Worm (Caenorhabditis elegans) whole organism, young adult: Measurements from ENCODE around the gene C03E10.3.

Experiments used
- B0336.3 ChIP-seq: fragments of 200-800 bp; sonication (Bioruptor generic); IDR thresholded peaks from 2 replicates; pipeline ENCODE4 v1.3.6; 2022; ENCODE audit warnings: missing genetic modification characterization, missing compliant biosample characterization
- C06A6.2 ChIP-seq: fragments of 200-800 bp; sonication (Bioruptor generic); conservative IDR thresholded peaks from 2 replicates; pipeline ENCODE4 v1.3.6; 2022; ENCODE audit warnings: missing genetic modification characterization, missing compliant biosample characterization
- C17E4.6 ChIP-seq: fragments of 200-800 bp; sonication (Bioruptor generic); IDR thresholded peaks from 2 replicates; pipeline ENCODE4 v1.3.6; 2022; ENCODE audit warnings: missing genetic modification reagents, missing genetic modification characterization, missing compliant biosample characterization
- F10E7.11 ChIP-seq: sonication (generic microtip); optimal IDR thresholded peaks from 2 replicates; lab custom pipeline; 2017; ENCODE audit warnings: mild to moderate bottlenecking, missing genetic modification characterization, moderate library complexity, missing compliant biosample characterization
- F57C9.4 ChIP-seq: sonication (generic microtip); optimal IDR thresholded peaks from 2 replicates; lab custom pipeline; 2017; ENCODE audit warnings: mild to moderate bottlenecking, missing genetic modification characterization, missing compliant biosample characterization
- K11D2.4 ChIP-seq: fragments of 200-800 bp; sonication (Bioruptor generic); IDR thresholded peaks from 2 replicates; pipeline ENCODE4 v1.3.6; 2022; ENCODE audit warnings: missing genetic modification reagents, missing genetic modification characterization, missing compliant biosample characterization
- ZK185.1 ChIP-seq: sonication (generic microtip); optimal IDR thresholded peaks from 2 replicates; lab custom pipeline; 2016; ENCODE audit warnings: mild to moderate bottlenecking, missing genetic modification characterization, missing compliant biosample characterization; ENCODE audit not compliant: poor library complexity, severe bottlenecking
- aptf-2 ChIP-seq: fragments of 200-800 bp; sonication (Bioruptor generic); conservative IDR thresholded peaks from 2 replicates; pipeline ENCODE4 v1.3.6; 2022; ENCODE audit warnings: missing genetic modification reagents, missing genetic modification characterization, missing compliant biosample characterization
- bed-1 ChIP-seq: fragments of 200-800 bp; sonication (Bioruptor generic); IDR thresholded peaks from 2 replicates; pipeline ENCODE4 v1.3.6; 2022; ENCODE audit warnings: missing genetic modification reagents, missing genetic modification characterization, missing compliant biosample characterization
- bed-2 ChIP-seq: fragments of 200-800 bp; sonication (Bioruptor generic); IDR thresholded peaks from 2 replicates; pipeline ENCODE4 v1.3.6; 2022; ENCODE audit warnings: missing genetic modification reagents, missing genetic modification characterization, missing compliant biosample characterization
- cebp-1 ChIP-seq, 2 experiments: fragments of 200-800 bp in 1 of 2; sonication (Bioruptor generic) in 1 of 2; sonication (generic microtip) in 1 of 2; IDR thresholded peaks in 1 of 2; optimal IDR thresholded peaks in 1 of 2; 2 replicates each; pipeline versions ENCODE4 v1.3.6 to Lab custom; 2017 to 2022; ENCODE audit warnings: missing compliant biosample characterization in 2 of 2, missing genetic modification characterization in 2 of 2, mild to moderate bottlenecking in 1 of 2, missing genetic modification reagents in 1 of 2, moderate library complexity in 1 of 2
- ceh-100 ChIP-seq: fragments of 200-800 bp; sonication (Bioruptor generic); IDR thresholded peaks from 2 replicates; pipeline ENCODE4 v1.3.6; 2022; ENCODE audit warnings: missing genetic modification reagents, missing genetic modification characterization, missing compliant biosample characterization
- ceh-58 ChIP-seq: fragments of 200-800 bp; sonication (Bioruptor generic); IDR thresholded peaks from 2 replicates; pipeline ENCODE4 v1.3.6; 2022; ENCODE audit warnings: missing genetic modification characterization, missing compliant biosample characterization
- dox-1 ChIP-seq: fragments of 200-800 bp; sonication (Bioruptor generic); IDR thresholded peaks from 2 replicates; pipeline ENCODE4 v1.3.6; 2022; ENCODE audit warnings: missing genetic modification reagents, missing genetic modification characterization, missing compliant biosample characterization
- efl-1 ChIP-seq: fragments of 150-350 bp; optimal IDR thresholded peaks from 2 replicates; lab custom pipeline; 2014; ENCODE audit warnings: missing biosample characterization, missing genetic modification reagents, missing genetic modification characterization
- egl-44 ChIP-seq: fragments of 200-800 bp; sonication (Bioruptor generic); IDR thresholded peaks from 2 replicates; pipeline ENCODE4 v1.3.6; 2022; ENCODE audit warnings: missing genetic modification reagents, missing genetic modification characterization, missing compliant biosample characterization
- egrh-3 ChIP-seq: fragments of 200-800 bp; sonication (Bioruptor generic); IDR thresholded peaks from 2 replicates; pipeline ENCODE4 v1.3.6; 2022; ENCODE audit warnings: missing genetic modification reagents, missing genetic modification characterization, missing compliant biosample characterization
- ets-4 ChIP-seq: fragments of 200-800 bp; sonication (Bioruptor generic); optimal IDR thresholded peaks from 2 replicates; lab custom pipeline; 2018; ENCODE audit warnings: mild to moderate bottlenecking, missing genetic modification characterization, missing compliant biosample characterization
- fkh-3 ChIP-seq: sonication (generic microtip); optimal IDR thresholded peaks from 2 replicates; lab custom pipeline; 2016; ENCODE audit warnings: mild to moderate bottlenecking, missing genetic modification characterization, missing compliant biosample characterization
- hlh-26 ChIP-seq: fragments of 200-800 bp; sonication (Bioruptor generic); conservative IDR thresholded peaks from 2 replicates; pipeline ENCODE4 v1.3.6; 2022; ENCODE audit warnings: missing genetic modification reagents, missing genetic modification characterization, missing compliant biosample characterization
- hmg-20 ChIP-seq: fragments of 200-800 bp; sonication (Bioruptor generic); IDR thresholded peaks from 2 replicates; pipeline ENCODE4 v1.3.6; 2022; ENCODE audit warnings: missing genetic modification reagents, missing genetic modification characterization, missing compliant biosample characterization
- hsf-1 ChIP-seq: fragments of 200-800 bp; sonication (Bioruptor generic); IDR thresholded peaks from 2 replicates; pipeline ENCODE4 v1.3.6; 2022; ENCODE audit warnings: missing genetic modification reagents, missing genetic modification characterization, missing compliant biosample characterization
- let-526 ChIP-seq: fragments of 200-800 bp; sonication (Bioruptor generic); IDR thresholded peaks from 2 replicates; pipeline ENCODE4 v1.3.6; 2022; ENCODE audit warnings: missing genetic modification reagents, missing genetic modification characterization, missing compliant biosample characterization
- let-607 ChIP-seq, 2 experiments: fragments of 200-800 bp in 1 of 2; sonication (Bioruptor generic) in 1 of 2; sonication (generic microtip) in 1 of 2; optimal IDR thresholded peaks; 2 replicates each; lab custom pipeline; 2016 to 2018; ENCODE audit warnings: mild to moderate bottlenecking in 2 of 2, missing compliant biosample characterization in 2 of 2, missing genetic modification characterization in 2 of 2, moderate library complexity in 2 of 2, missing genotype in 1 of 2
- lin-35 ChIP-seq, 3 experiments: fragments of 150-350 bp in 2 of 3; sonication (generic microtip) in 1 of 3; optimal IDR thresholded peaks; 2 replicates each; lab custom pipeline; 2014 to 2018; ENCODE audit warnings: missing biosample characterization in 3 of 3, missing genetic modification characterization in 3 of 3, missing genetic modification reagents in 3 of 3
- lin-54 ChIP-seq: fragments of 200-800 bp; sonication (Bioruptor generic); optimal IDR thresholded peaks from 2 replicates; lab custom pipeline; 2018; ENCODE audit warnings: mild to moderate bottlenecking, missing genetic modification characterization, missing compliant biosample characterization
- lsl-1 ChIP-seq: fragments of 200-800 bp; sonication (Bioruptor generic); optimal IDR thresholded peaks from 2 replicates; lab custom pipeline; 2018; ENCODE audit warnings: mild to moderate bottlenecking, missing genetic modification characterization, moderate library complexity, missing compliant biosample characterization
- mcd-1 ChIP-seq: fragments of 200-800 bp; sonication (Bioruptor generic); IDR thresholded peaks from 2 replicates; pipeline ENCODE4 v1.3.6; 2022; ENCODE audit warnings: missing genetic modification reagents, missing genetic modification characterization, missing compliant biosample characterization
- mel-28 ChIP-seq: sonication (generic microtip); optimal IDR thresholded peaks from 2 replicates; lab custom pipeline; 2016; ENCODE audit warnings: borderline replicate concordance, mild to moderate bottlenecking, missing genetic modification characterization, missing compliant biosample characterization
- nhr-27 ChIP-seq: fragments of 200-800 bp; sonication (Bioruptor generic); optimal IDR thresholded peaks from 2 replicates; lab custom pipeline; 2018; ENCODE audit warnings: mild to moderate bottlenecking, missing genetic modification characterization, moderate library complexity, missing compliant biosample characterization
- pbrm-1 ChIP-seq: fragments of 200-800 bp; sonication (Bioruptor generic); IDR thresholded peaks from 2 replicates; pipeline ENCODE4 v1.3.6; 2022; ENCODE audit warnings: missing genetic modification reagents, missing genetic modification characterization, missing compliant biosample characterization
- snpc-3.4 ChIP-seq: sonication (generic microtip); optimal IDR thresholded peaks from 2 replicates; lab custom pipeline; 2017; ENCODE audit warnings: missing genetic modification characterization, mild to moderate bottlenecking, missing compliant biosample characterization, antibody characterized with exemption, moderate library complexity, missing genotype, missing genetic modification reagents
- snpc-4 ChIP-seq, 5 experiments: fragments of 150-350 bp in 1 of 5; sonication (generic microtip) in 4 of 5; optimal IDR thresholded peaks; 2 replicates each; lab custom pipeline; 2014 to 2018; ENCODE audit warnings: missing genetic modification characterization in 5 of 5, missing biosample characterization in 3 of 5, antibody characterized with exemption in 2 of 5, mild to moderate bottlenecking in 2 of 5, missing compliant biosample characterization in 2 of 5, missing genotype in 2 of 5, moderate library complexity in 2 of 5, missing genetic modification reagents in 1 of 5
- tbp1 ChIP-seq: fragments of 200-800 bp; sonication (Bioruptor generic); optimal IDR thresholded peaks from 2 replicates; lab custom pipeline; 2018; ENCODE audit warnings: mild to moderate bottlenecking, missing genetic modification characterization, missing compliant biosample characterization
- tlf-1 ChIP-seq: fragments of 200-800 bp; sonication (Bioruptor generic); optimal IDR thresholded peaks from 2 replicates; lab custom pipeline; 2018; ENCODE audit warnings: mild to moderate bottlenecking, missing genetic modification characterization, missing compliant biosample characterization
- unc-130 ChIP-seq: sonication (generic microtip); optimal IDR thresholded peaks from 2 replicates; lab custom pipeline; 2016; ENCODE audit warnings: missing genetic modification reagents, missing genetic modification characterization, missing compliant biosample characterization
- xnd-1 ChIP-seq: sonication (generic microtip); optimal IDR thresholded peaks from 2 replicates; lab custom pipeline; 2016; ENCODE audit warnings: missing genotype, missing genetic modification reagents, missing genetic modification characterization, missing compliant biosample characterization
- zfh-2 ChIP-seq: fragments of 200-800 bp; sonication (Bioruptor generic); conservative IDR thresholded peaks from 2 replicates; pipeline ENCODE4 v1.3.6; 2022; ENCODE audit warnings: missing genetic modification reagents, missing genetic modification characterization, missing compliant biosample characterization
- zim-3 ChIP-seq: sonication (generic microtip); optimal IDR thresholded peaks from 2 replicates; lab custom pipeline; 2017; ENCODE audit warnings: mild to moderate bottlenecking, missing genetic modification characterization, moderate library complexity, missing compliant biosample characterization
- ztf-25 ChIP-seq: fragments of 200-800 bp; sonication (Bioruptor generic); IDR thresholded peaks from 2 replicates; pipeline ENCODE4 v1.3.6; 2022; ENCODE audit warnings: missing genetic modification reagents, missing genetic modification characterization, missing compliant biosample characterization

Gene C03E10.3

DNA sequence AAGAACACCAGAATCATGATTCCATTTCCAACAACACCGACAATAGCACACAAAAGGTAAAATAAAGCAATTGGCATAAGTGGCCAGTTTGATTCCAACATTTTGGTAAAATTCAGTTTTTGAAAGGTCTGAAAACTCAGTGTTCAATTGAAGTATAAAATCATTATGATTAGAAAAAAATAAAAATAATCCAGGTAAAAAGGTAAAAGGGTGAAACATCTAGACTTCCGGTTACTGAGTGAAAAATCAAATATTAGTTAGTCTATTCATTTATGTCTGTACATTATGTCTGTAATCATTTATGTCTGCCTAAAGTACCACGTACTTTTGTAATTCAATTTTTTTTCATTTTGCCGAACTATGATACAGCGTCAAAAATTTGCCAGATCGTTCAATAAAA is 31.2 kb upstream of the C03E10.3 start, which contains the start of gene srsx-31:
srsx-31 (minus strand) TSS at position 101 of the 400 bp plus-strand sequence.
- TF ChIP-seq C17E4.6 (GFP tag; lab: Robert Waterston, UW), result no peak
- TF ChIP-seq egrh-3 (GFP tag; lab: Robert Waterston, UW), result no peak
- TF ChIP-seq tlf-1 (GFP tag; lab: Kevin White, UChicago), result no peak
- TF ChIP-seq snpc-3.4, result no peak
- TF ChIP-seq F57C9.4 (tag; lab: Kevin White, UChicago), result no peak
- TF ChIP-seq ets-4, result no peak
- TF ChIP-seq pbrm-1, result no peak
- no peak for TF ChIP-seq egl-44 (GFP tag; lab: Robert Waterston, UW)
- TF ChIP-seq K11D2.4 (GFP tag; lab: Robert Waterston, UW), result no peak

DNA sequence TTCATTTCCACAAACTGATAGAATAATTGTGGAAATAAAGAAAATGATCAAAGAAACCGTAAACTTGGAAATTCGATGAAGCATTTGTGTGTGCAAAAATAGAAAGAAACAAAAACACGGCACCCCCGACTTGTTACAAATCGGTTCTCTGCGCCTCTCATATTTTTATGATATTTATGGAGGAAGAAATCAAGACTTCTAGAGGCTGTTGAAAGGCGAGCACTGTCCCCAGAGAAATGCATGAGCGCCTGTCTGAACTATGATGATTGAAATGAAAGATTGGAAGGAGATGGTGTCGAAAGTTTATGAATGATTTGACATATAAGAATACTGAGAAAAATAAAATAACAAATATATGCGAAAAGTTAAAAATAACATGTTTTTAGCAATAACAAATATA is 27.3 kb upstream of the C03E10.3 start, which contains the start of gene lgc-36:
lgc-36 (minus strand) TSS at position 101 of the 400 bp plus-strand sequence.
- no peak for TF ChIP-seq snpc-4 (GFP tag; optimal IDR thresholded peaks at IDR 0.05; lab: Kevin White, UChicago)
- no peak for TF ChIP-seq snpc-4 (tag; optimal IDR thresholded peaks at IDR 0.05; lab: Kevin White, UChicago)
- no peak for TF ChIP-seq zfh-2 (GFP tag; lab: Robert Waterston, UW)
- TF ChIP-seq hsf-1 (GFP tag; lab: Robert Waterston, UW), result no peak
- TF ChIP-seq C06A6.2 (GFP tag; lab: Robert Waterston, UW), result no peak
- TF ChIP-seq ceh-58 (GFP tag; lab: Robert Waterston, UW), result no peak
- no peak for TF ChIP-seq aptf-2
- no peak for TF ChIP-seq unc-130 (GFP tag; lab: Kevin White, UChicago)
- no peak for TF ChIP-seq pbrm-1
- TF ChIP-seq tbp1 (GFP tag; lab: Kevin White, UChicago), result no peak
- TF ChIP-seq lin-54 (GFP tag; lab: Kevin White, UChicago), result no peak
- no peak for TF ChIP-seq bed-1
- TF ChIP-seq hmg-20 (GFP tag; lab: Robert Waterston, UW), result no peak
- TF ChIP-seq hlh-26 (GFP tag; lab: Robert Waterston, UW), result no peak
- TF ChIP-seq mel-28 (tag; lab: Kevin White, UChicago), result no peak
- TF ChIP-seq ets-4, result no peak
- TF ChIP-seq ceh-100, result no peak
- no peak for TF ChIP-seq bed-2 (GFP tag; lab: Robert Waterston, UW)

DNA sequence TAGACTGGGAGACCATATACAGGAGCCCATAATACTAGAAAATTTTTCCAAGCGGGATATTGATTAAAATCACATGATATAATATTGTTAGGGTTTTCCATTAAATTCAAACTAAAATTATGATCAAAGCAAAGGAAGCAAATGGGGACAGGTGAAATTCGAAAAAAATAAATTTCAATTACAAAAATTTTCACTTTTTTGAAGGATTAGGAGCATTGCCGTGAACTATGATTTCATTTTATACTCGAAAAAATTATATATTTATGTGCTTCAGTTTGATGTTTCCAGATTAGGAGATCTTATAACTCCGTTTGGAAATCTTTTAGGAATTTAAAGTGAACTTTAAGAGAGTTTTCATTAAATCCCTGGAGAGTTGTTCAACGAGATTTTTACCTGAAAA is 25.6 kb upstream of the C03E10.3 start, which contains the start of gene F07B10.7:
F07B10.7 (minus strand) TSS at position 101 of the 400 bp plus-strand sequence.
- TF ChIP-seq ceh-58 (GFP tag; lab: Robert Waterston, UW) (no peak), lin-35 (GFP tag; optimal IDR thresholded peaks at IDR 0.05; lab: Kevin White, UChicago) (no peak), lsl-1 (GFP tag; lab: Kevin White, UChicago) (no peak), cebp-1 (GFP tag; IDR thresholded peaks at IDR 0.05; lab: Robert Waterston, UW) (no peak), cebp-1 (tag; optimal IDR thresholded peaks at IDR 0.05; lab: Kevin White, UChicago) (no peak), ztf-25 (GFP tag; lab: Robert Waterston, UW) (no peak)

ce11 chrV:11263025-11263424 is 23.2 kb upstream of the C03E10.3 start, which contains the start of gene F07B10.4:
F07B10.4 (minus strand) TSS chrV:11263125.
- no peak for TF ChIP-seq mcd-1 (GFP tag; lab: Robert Waterston, UW)
- no peak for TF ChIP-seq let-607 (tag; optimal IDR thresholded peaks at IDR 0.05; lab: Kevin White, UChicago)
- TF ChIP-seq dox-1 (GFP tag; lab: Robert Waterston, UW), result no peak
- no peak for TF ChIP-seq snpc-3.4
- TF ChIP-seq snpc-4 (GFP tag; optimal IDR thresholded peaks at IDR 0.05; lab: Kevin White, UChicago), result no peak
- TF ChIP-seq snpc-4 (tag; optimal IDR thresholded peaks at IDR 0.05; lab: Kevin White, UChicago), result no peak
- no peak for TF ChIP-seq ets-4
- TF ChIP-seq C06A6.2 (GFP tag; lab: Robert Waterston, UW), result no peak
- no peak for TF ChIP-seq B0336.3
- TF ChIP-seq F10E7.11 (tag; lab: Kevin White, UChicago), result no peak
- no peak for TF ChIP-seq efl-1 (GFP tag; lab: Kevin White, UChicago)
- TF ChIP-seq xnd-1 (tag; lab: Kevin White, UChicago), result no peak
- no peak for TF ChIP-seq fkh-3 (tag; lab: Kevin White, UChicago)
- no peak for TF ChIP-seq ZK185.1 (tag; lab: Kevin White, UChicago)
- no peak for TF ChIP-seq let-526 (GFP tag; lab: Robert Waterston, UW)
- no peak for TF ChIP-seq zim-3
- TF ChIP-seq hmg-20 (GFP tag; lab: Robert Waterston, UW), result no peak
- no peak for TF ChIP-seq nhr-27 (tag; lab: Kevin White, UChicago)
